Worm (Caenorhabditis elegans): ENCODE measurements around the gene ptr-18.

The ptr-18 gene

DNA sequence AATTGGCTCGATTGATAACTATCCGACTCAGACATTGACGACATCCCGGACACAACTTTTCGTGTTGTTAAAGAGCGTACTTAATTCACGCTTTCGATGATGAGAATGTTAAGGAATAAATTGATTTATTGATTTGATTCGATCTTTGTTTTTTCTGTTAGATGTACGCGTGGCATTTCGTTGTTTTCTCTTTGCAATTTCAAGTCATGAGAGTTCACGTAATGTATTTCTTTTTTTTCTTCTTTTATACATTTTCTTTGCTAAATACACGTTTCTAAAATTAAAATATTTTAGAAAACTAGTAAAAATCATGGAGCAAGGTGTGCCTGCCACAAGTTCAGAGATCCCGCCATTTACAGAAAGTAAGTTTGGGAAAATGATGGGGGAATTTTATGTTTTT, 10.7 kb upstream of the ptr-18 start, which contains the start of the genes Y38F1A.1 and Y38F1A.2:
Gene Y38F1A.1, minus strand, starts transcription at position 101 of the 400 bp plus-strand sequence.
Gene Y38F1A.2, plus strand, starts transcription at position 289 of the 400 bp plus-strand sequence.
- TF ChIP-seq F13C5.2 (tag; optimal IDR thresholded peaks at IDR 0.05) (no peak), aly-1 (tag; optimal IDR thresholded peaks at IDR 0.05) (no peak), B0310.2 (tag; optimal IDR thresholded peaks at IDR 0.05) (no peak)

DNA sequence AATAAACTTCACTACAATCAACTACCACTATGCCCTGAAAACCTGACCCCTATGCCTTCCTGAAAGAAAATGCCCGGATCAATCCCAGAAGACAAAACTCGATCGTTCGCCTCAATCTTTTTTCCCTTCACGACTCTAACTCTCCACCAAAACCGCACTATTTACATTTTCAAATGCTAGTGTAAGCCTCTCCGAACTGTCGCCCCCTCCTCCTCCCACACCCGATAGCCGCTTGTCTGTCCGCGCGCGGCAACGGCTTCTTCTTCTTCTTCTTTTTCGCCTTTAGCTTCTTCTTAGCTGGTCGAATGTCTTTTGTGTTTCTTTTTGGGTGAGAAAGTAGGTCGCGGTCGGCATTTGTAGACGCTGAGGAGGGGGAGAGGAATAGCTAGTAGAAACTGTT, 5.1 kb upstream of the ptr-18 start:
- TF ChIP-seq flt-1 (GFP tag; IDR thresholded peaks at IDR 0.05) = no peak
- TF ChIP-seq ama-1 (optimal IDR thresholded peaks at IDR 0.05) = no peak
- TF ChIP-seq tra-4 (tag; optimal IDR thresholded peaks at IDR 0.05) = no peak
- no peak for TF ChIP-seq ceh-13 (GFP tag; optimal IDR thresholded peaks at IDR 0.05)

DNA sequence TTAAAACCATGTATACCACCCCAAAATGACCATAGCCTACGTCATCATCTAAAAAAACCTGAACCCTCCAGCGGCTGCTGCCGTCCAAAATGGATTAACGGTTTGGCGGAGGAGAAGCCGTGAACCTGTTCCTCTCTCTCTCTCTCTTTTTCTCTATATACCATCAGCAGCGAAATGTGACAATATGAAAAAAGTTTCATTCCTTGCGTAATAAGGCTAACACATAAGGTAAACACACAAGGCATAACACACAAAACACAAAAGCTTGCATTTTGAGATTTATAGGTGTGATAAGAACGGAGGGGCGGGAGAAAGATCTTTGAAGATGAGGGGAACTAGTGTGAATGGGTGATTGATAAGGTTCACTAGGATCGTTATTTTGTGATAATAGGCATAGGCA, 4.1 kb upstream of the ptr-18 start:
- TF ChIP-seq ama-1 (optimal IDR thresholded peaks at IDR 0.05) (no peak), tbx-37 (GFP tag; conservative IDR thresholded peaks at IDR 0.05) (no peak), hmg-4 (GFP tag; optimal IDR thresholded peaks at IDR 0.05) (no peak), aly-1 (tag; optimal IDR thresholded peaks at IDR 0.05) (no peak), hnd-1 (tag; optimal IDR thresholded peaks at IDR 0.05) (no peak), flt-1 (GFP tag; IDR thresholded peaks at IDR 0.05) (no peak), ceh-36 (tag; optimal IDR thresholded peaks at IDR 0.05) (no peak), ceh-13 (GFP tag; optimal IDR thresholded peaks at IDR 0.05) (no peak)

DNA sequence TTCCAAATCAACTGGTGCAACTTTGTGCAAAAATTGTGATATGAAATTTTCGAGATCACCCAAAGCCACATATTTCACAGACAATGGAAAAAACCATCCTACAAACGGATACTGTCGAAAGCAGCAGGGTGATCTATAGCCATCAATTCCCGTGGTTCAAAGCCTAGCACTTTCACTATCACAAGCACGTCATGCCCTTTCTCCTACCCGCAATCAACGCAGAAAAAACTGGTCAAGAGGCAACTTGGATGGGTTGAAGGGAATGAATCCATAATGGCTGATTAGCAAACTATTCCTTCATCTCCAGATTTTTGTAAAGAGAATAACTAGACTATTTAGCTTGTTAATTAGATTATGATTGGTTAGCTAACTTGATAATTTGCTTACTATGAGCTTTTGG, 3.6 kb upstream of the ptr-18 start:
- TF ChIP-seq ama-1 (optimal IDR thresholded peaks at IDR 0.05) (no peak), tbx-37 (GFP tag; conservative IDR thresholded peaks at IDR 0.05) (no peak)

DNA sequence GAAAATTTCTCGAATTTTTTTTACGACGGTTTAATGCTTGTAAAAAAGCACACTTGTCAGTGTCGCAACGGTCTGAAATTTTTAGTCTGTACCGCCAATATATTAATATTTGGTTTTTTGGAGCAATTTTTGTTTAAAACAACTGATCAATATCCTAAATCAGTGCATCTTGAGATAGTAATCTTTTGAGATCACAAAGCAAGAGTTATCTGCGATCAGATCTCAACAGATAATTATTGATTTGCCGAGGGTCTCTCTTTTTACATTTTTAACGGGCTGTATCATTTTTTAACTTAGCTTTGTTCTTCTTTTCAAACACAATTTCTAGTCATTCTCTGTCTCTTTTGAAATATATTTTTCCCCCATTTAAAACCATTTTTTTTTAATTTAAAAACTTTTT, 208 bp upstream of the ptr-18 start:
- TF ChIP-seq pes-1 (GFP tag; IDR thresholded peaks at IDR 0.05) (no peak), F13C5.2 (tag; optimal IDR thresholded peaks at IDR 0.05) (no peak), ceh-36 (tag; optimal IDR thresholded peaks at IDR 0.05) (no peak), hmg-4 (GFP tag; optimal IDR thresholded peaks at IDR 0.05) (no peak), aly-1 (tag; optimal IDR thresholded peaks at IDR 0.05) (no peak), ceh-13 (GFP tag; optimal IDR thresholded peaks at IDR 0.05) (no peak), ets-7 (tag; optimal IDR thresholded peaks at IDR 0.05) (no peak), sea-1 (GFP tag; conservative IDR thresholded peaks at IDR 0.05) (no peak), ama-1 (optimal IDR thresholded peaks at IDR 0.05) (no peak), scrt-1 (GFP tag; IDR thresholded peaks at IDR 0.05) (no peak), tbx-37 (GFP tag; conservative IDR thresholded peaks at IDR 0.05) (no peak), B0310.2 (tag; optimal IDR thresholded peaks at IDR 0.05) (no peak)

DNA sequence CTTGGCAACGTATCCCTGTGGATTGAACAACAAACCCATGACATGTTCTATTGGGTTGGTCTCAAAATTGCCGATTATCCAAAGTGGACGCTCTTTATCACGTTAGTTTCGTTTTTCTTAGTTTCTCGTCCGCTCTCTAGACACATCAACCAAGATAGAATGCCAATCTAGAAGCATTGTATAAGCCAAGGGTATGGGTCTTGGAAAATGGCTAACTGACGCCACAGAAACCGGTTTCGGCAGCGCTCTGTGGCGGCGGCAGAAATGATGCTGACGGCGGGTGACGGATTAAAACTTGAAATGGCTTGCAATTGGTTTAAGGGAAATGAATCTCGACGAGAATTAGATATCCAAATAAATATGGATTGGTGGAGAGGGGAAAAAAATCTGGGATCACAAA, 243 bp downstream of the ptr-18 start:
- TF ChIP-seq tra-4 (tag; optimal IDR thresholded peaks at IDR 0.05) (no peak), ceh-13 (GFP tag; optimal IDR thresholded peaks at IDR 0.05) (no peak), sea-1 (GFP tag; conservative IDR thresholded peaks at IDR 0.05) (no peak), scrt-1 (GFP tag; IDR thresholded peaks at IDR 0.05) (no peak), tbx-37 (GFP tag; conservative IDR thresholded peaks at IDR 0.05) (no peak), ceh-36 (tag; optimal IDR thresholded peaks at IDR 0.05) (no peak), ama-1 (optimal IDR thresholded peaks at IDR 0.05) (no peak), aly-1 (tag; optimal IDR thresholded peaks at IDR 0.05) (no peak), flt-1 (GFP tag; IDR thresholded peaks at IDR 0.05) (no peak), hnd-1 (tag; optimal IDR thresholded peaks at IDR 0.05) (no peak), hmg-4 (GFP tag; optimal IDR thresholded peaks at IDR 0.05) (no peak), ets-7 (tag; optimal IDR thresholded peaks at IDR 0.05) (no peak), F13C5.2 (tag; optimal IDR thresholded peaks at IDR 0.05) (no peak), tbx-11 (GFP tag; IDR thresholded peaks at IDR 0.05) (no peak), pes-1 (GFP tag; IDR thresholded peaks at IDR 0.05) (no peak), B0310.2 (tag; optimal IDR thresholded peaks at IDR 0.05) (no peak)

DNA sequence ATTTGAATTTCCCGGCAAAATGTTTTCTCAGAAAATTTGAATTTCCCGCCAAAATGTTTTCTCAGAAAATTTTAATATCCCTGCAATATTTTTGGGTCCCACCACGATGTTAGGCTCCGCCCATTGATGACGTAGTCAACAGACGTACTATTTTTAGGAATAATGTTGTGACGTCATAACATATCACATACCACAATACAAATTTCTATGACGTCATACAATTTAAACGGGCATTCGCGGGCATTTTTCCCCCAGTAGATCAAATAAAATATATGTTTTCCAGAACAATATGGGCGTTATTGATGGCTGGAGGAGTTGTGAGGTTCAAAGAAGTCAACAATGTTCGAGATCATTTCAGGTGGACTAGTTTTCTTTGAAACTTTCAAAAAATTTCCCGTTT, 928 bp downstream of the ptr-18 start:
- TF ChIP-seq ceh-36 (tag; optimal IDR thresholded peaks at IDR 0.05) (no peak), sea-1 (GFP tag; conservative IDR thresholded peaks at IDR 0.05) (no peak)

DNA sequence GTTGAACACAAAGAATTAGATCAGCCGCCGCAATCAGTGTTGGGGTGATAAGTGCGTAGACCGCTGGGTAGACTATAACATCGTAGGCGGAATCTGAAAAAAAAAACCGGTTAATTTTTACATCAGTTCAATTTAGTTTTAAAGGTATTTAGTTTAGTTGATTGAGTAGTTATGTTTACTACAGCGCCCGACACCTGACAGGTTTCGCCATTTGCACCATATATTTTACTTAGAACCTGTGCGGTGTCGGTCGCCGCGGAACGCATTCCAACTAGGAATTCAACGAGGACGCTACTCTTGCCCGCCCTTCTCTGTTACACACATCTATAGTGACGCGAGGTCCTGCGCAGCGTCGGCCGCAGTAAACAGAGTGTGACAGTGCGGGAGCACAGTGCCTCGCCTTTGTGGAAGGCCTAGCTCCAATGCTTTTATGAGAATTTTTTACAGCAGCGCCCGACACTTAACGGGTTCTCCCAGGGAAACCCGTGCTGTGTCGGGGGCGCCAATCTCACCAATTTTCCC, 3.2 kb downstream of the ptr-18 start:
- no peak for TF ChIP-seq tra-4 (tag; optimal IDR thresholded peaks at IDR 0.05)
- TF ChIP-seq scrt-1 (GFP tag; IDR thresholded peaks at IDR 0.05) = 0 out of 2 replicates have a peak, but pooled peaks have one; percentile 30

DNA sequence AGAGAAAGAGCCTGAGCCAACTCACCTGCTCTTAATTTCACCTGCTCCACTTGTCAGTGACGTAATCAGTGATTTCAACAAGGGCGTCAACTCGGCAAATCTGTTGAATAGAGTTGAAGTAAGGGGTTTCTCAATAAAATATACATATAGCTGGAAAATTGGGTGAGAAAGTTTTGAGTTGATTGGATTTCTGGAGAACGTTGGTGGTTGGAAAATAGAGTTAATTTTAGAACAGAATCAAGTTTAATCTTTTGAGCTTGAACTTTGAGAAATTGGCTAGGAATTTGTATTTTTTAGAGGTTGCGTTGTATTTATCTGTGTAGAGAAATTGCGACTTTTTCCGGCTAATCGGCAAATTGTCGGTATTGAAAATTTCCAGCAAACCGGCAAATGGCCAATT, 4.3 kb downstream of the ptr-18 start, which contains the start of gene Y38F1A.4:
Gene Y38F1A.4, minus strand, starts transcription at position 101 of the 400 bp plus-strand sequence.
- TF ChIP-seq pes-1 (GFP tag; IDR thresholded peaks at IDR 0.05) (no peak), tbx-37 (GFP tag; conservative IDR thresholded peaks at IDR 0.05) (no peak), ceh-13 (GFP tag; optimal IDR thresholded peaks at IDR 0.05) (no peak), hnd-1 (tag; optimal IDR thresholded peaks at IDR 0.05) (no peak), sea-1 (GFP tag; conservative IDR thresholded peaks at IDR 0.05) (no peak), B0310.2 (tag; optimal IDR thresholded peaks at IDR 0.05) (no peak), scrt-1 (GFP tag; IDR thresholded peaks at IDR 0.05) (no peak), hmbx-1 (tag; optimal IDR thresholded peaks at IDR 0.05) (no peak), ama-1 (optimal IDR thresholded peaks at IDR 0.05) (no peak), ceh-36 (tag; optimal IDR thresholded peaks at IDR 0.05) (no peak), aly-1 (tag; optimal IDR thresholded peaks at IDR 0.05) (no peak), tbx-11 (GFP tag; IDR thresholded peaks at IDR 0.05) (no peak), ets-7 (tag; optimal IDR thresholded peaks at IDR 0.05) (no peak), hmg-4 (GFP tag; optimal IDR thresholded peaks at IDR 0.05) (no peak), flt-1 (GFP tag; IDR thresholded peaks at IDR 0.05) (no peak), tra-4 (tag; optimal IDR thresholded peaks at IDR 0.05) (no peak), F13C5.2 (tag; optimal IDR thresholded peaks at IDR 0.05) (no peak)

Measured in whole organism, early embryonic.